Worm (Caenorhabditis elegans) whole organism, young adult: Measurements from ENCODE around the gene srd-49.

Experiments
- F57C9.4 ChIP-seq: sonication (generic microtip); optimal IDR thresholded peaks from 2 replicates; lab custom pipeline; 2017; ENCODE audit warnings: mild to moderate bottlenecking, missing genetic modification characterization, missing compliant biosample characterization
- Y53G8AR.9 ChIP-seq: fragments of 200-800 bp; sonication (Bioruptor generic); conservative IDR thresholded peaks from 2 replicates; pipeline ENCODE4 v1.3.6; 2022; ENCODE audit warnings: missing genetic modification reagents, missing genetic modification characterization, missing compliant biosample characterization
- ccch-3 ChIP-seq: fragments of 200-800 bp; sonication (Bioruptor generic); optimal IDR thresholded peaks from 2 replicates; lab custom pipeline; 2018; ENCODE audit warnings: mild to moderate bottlenecking, missing genetic modification characterization, missing compliant biosample characterization
- ceh-100 ChIP-seq: fragments of 200-800 bp; sonication (Bioruptor generic); IDR thresholded peaks from 2 replicates; pipeline ENCODE4 v1.3.6; 2022; ENCODE audit warnings: missing genetic modification reagents, missing genetic modification characterization, missing compliant biosample characterization
- nfya-2 ChIP-seq: fragments of 200-800 bp; sonication (Bioruptor generic); IDR thresholded peaks from 2 replicates; pipeline ENCODE4 v1.3.6; 2022; ENCODE audit warnings: missing genetic modification reagents, missing genetic modification characterization, missing compliant biosample characterization
- pha-4 ChIP-seq: fragments of 150-350 bp; sonication (generic microtip); optimal IDR thresholded peaks from 2 replicates; lab custom pipeline; 2014; ENCODE audit warnings: missing biosample characterization, missing genetic modification reagents, missing genetic modification characterization
- tbx-9 ChIP-seq: sonication (generic microtip); optimal IDR thresholded peaks from 2 replicates; lab custom pipeline; 2016; ENCODE audit warnings: borderline replicate concordance, missing genetic modification characterization, inconsistent platforms, missing compliant biosample characterization
- unc-62 ChIP-seq: fragments of 150-350 bp; optimal IDR thresholded peaks from 2 replicates; lab custom pipeline; 2014; ENCODE audit warnings: missing biosample characterization, missing genetic modification reagents, missing genetic modification characterization
- ztf-26 ChIP-seq: sonication (generic microtip); optimal IDR thresholded peaks from 2 replicates; lab custom pipeline; 2017; ENCODE audit warnings: missing genetic modification characterization, missing compliant biosample characterization

- TF ChIP-seq ceh-100 (GFP tag; lab: Robert Waterston, UW) (no peak), unc-62 (no peak), tbx-9 (no peak), pha-4 (tag; lab: Kevin White, UChicago) (no peak), ztf-26 (tag; lab: Kevin White, UChicago) (no peak), F57C9.4 (tag; lab: Kevin White, UChicago) (no peak), nfya-2 (GFP tag; lab: Robert Waterston, UW) (no peak), ccch-3 (GFP tag; lab: Kevin White, UChicago) (no peak), Y53G8AR.9 (no peak)
These were observed 39.7 kb downstream of the srd-49 start, which contains the start of the genes C08B6.18, wdr-20 and C08B6.8 for ce11 chrV:10134077-10134693.
